Worm (Caenorhabditis elegans) whole organism, L2 larva: ENCODE measurements around the gene F02C12.2.

ENCODE experiments used
- C34F6.9 ChIP-seq: fragments of 150-350 bp; optimal IDR thresholded peaks from 2 replicates; lab custom pipeline; 2014; ENCODE audit warnings: missing biosample characterization, missing genetic modification characterization
- F13H6.1 ChIP-seq: sonication (generic microtip); optimal IDR thresholded peaks from 2 replicates; lab custom pipeline; 2016; ENCODE audit warnings: missing genetic modification characterization, missing compliant biosample characterization
- R02D3.7 ChIP-seq: fragments of 150-350 bp; optimal IDR thresholded peaks from 2 replicates; lab custom pipeline; 2014; ENCODE audit warnings: missing biosample characterization, missing genetic modification characterization
- Y55F3AM.14 ChIP-seq: fragments of 200-800 bp; sonication (Bioruptor generic); optimal IDR thresholded peaks from 2 replicates; lab custom pipeline; 2018; ENCODE audit warnings: mild to moderate bottlenecking, missing genetic modification characterization, missing compliant biosample characterization
- ZK546.5 ChIP-seq: sonication (generic microtip); optimal IDR thresholded peaks from 2 replicates; lab custom pipeline; 2017; ENCODE audit warnings: missing biosample characterization, missing genetic modification characterization
- alr-1 ChIP-seq: fragments of 150-350 bp; optimal IDR thresholded peaks from 2 replicates; lab custom pipeline; 2014; ENCODE audit warnings: missing biosample characterization, missing genetic modification characterization
- aly-2 ChIP-seq: fragments of 150-350 bp; optimal IDR thresholded peaks from 2 replicates; lab custom pipeline; 2014; ENCODE audit warnings: missing biosample characterization, missing genetic modification characterization
- ama-1 ChIP-seq: fragments of 150-350 bp; optimal IDR thresholded peaks from 2 replicates; lab custom pipeline; 2018; ENCODE audit warnings: inconsistent platforms
- blmp-1 ChIP-seq: sonication (generic microtip); optimal IDR thresholded peaks from 2 replicates; lab custom pipeline; 2017; ENCODE audit warnings: missing genetic modification characterization, mild to moderate bottlenecking, missing compliant biosample characterization, antibody characterized with exemption, moderate library complexity; ENCODE audit not compliant: insufficient read depth
- ceh-16 ChIP-seq: fragments of 150-350 bp; optimal IDR thresholded peaks from 2 replicates; lab custom pipeline; 2014; ENCODE audit warnings: missing biosample characterization, missing genetic modification characterization
- ceh-82 ChIP-seq: fragments of 150-350 bp; optimal IDR thresholded peaks from 2 replicates; lab custom pipeline; 2014; ENCODE audit warnings: missing biosample characterization, missing genetic modification characterization
- crh-2 ChIP-seq: sonication (generic microtip); optimal IDR thresholded peaks from 2 replicates; lab custom pipeline; 2017; ENCODE audit warnings: missing biosample characterization, missing genetic modification characterization
- dmd-4 ChIP-seq: sonication (generic microtip); optimal IDR thresholded peaks from 2 replicates; lab custom pipeline; 2017; ENCODE audit warnings: missing biosample characterization, missing genetic modification characterization
- egl-27 ChIP-seq: sonication (generic microtip); optimal IDR thresholded peaks from 3 replicates; lab custom pipeline; 2017; ENCODE audit warnings: missing biosample characterization, missing genetic modification reagents, missing genetic modification characterization
- elt-1 ChIP-seq: fragments of 150-350 bp; optimal IDR thresholded peaks from 2 replicates; lab custom pipeline; 2014; ENCODE audit warnings: missing biosample characterization, missing genetic modification characterization
- elt-3 ChIP-seq: sonication (generic microtip); optimal IDR thresholded peaks from 2 replicates; lab custom pipeline; 2017; ENCODE audit warnings: missing biosample characterization, missing genetic modification characterization
- fos-1 ChIP-seq: fragments of 150-350 bp; optimal IDR thresholded peaks from 2 replicates; lab custom pipeline; 2014; ENCODE audit warnings: missing biosample characterization, missing genetic modification characterization
- gmeb-1 ChIP-seq: fragments of 150-350 bp; optimal IDR thresholded peaks from 2 replicates; lab custom pipeline; 2014; ENCODE audit warnings: missing biosample characterization, missing genetic modification characterization
- lin-11 ChIP-seq: fragments of 150-350 bp; sonication (generic microtip); optimal IDR thresholded peaks from 2 replicates; lab custom pipeline; 2014; ENCODE audit warnings: missing biosample characterization, missing genetic modification characterization, inconsistent platforms, mixed read lengths
- lin-13 ChIP-seq: fragments of 150-350 bp; optimal IDR thresholded peaks from 2 replicates; lab custom pipeline; 2014; ENCODE audit warnings: missing biosample characterization, missing genetic modification reagents, missing genetic modification characterization
- lin-39 ChIP-seq: fragments of 150-350 bp; optimal IDR thresholded peaks from 2 replicates; lab custom pipeline; 2014; ENCODE audit warnings: missing biosample characterization, missing genetic modification reagents, missing genetic modification characterization
- lsy-2 ChIP-seq, 2 experiments: fragments of 150-350 bp in 1 of 2; sonication (generic microtip) in 1 of 2; optimal IDR thresholded peaks; 2 replicates each; lab custom pipeline; 2014 to 2017; ENCODE audit warnings: missing biosample characterization in 2 of 2, missing genetic modification characterization in 2 of 2
- mab-5 ChIP-seq: fragments of 150-350 bp; optimal IDR thresholded peaks from 2 replicates; lab custom pipeline; 2014; ENCODE audit warnings: missing biosample characterization, missing genetic modification characterization
- mbf-1 ChIP-seq: sonication (generic microtip); optimal IDR thresholded peaks from 2 replicates; lab custom pipeline; 2017; ENCODE audit warnings: missing biosample characterization, missing genetic modification characterization
- mdl-1 ChIP-seq, 2 experiments: fragments of 150-350 bp in 1 of 2; sonication (generic microtip) in 1 of 2; optimal IDR thresholded peaks; 2 replicates each; lab custom pipeline; 2017; ENCODE audit warnings: missing biosample characterization in 2 of 2, missing genetic modification characterization in 2 of 2
- nhr-10 ChIP-seq: sonication (generic microtip); optimal IDR thresholded peaks from 2 replicates; lab custom pipeline; 2017; ENCODE audit warnings: missing biosample characterization, missing genetic modification characterization
- nhr-11 ChIP-seq: fragments of 150-350 bp; optimal IDR thresholded peaks from 2 replicates; lab custom pipeline; 2014; ENCODE audit warnings: missing biosample characterization, missing genetic modification characterization
- nhr-12 ChIP-seq: fragments of 150-350 bp; optimal IDR thresholded peaks from 2 replicates; lab custom pipeline; 2014; ENCODE audit warnings: missing biosample characterization, missing genetic modification characterization
- nhr-129 ChIP-seq: fragments of 150-350 bp; optimal IDR thresholded peaks from 2 replicates; lab custom pipeline; 2014; ENCODE audit warnings: missing biosample characterization, missing genetic modification characterization
- nhr-21 ChIP-seq: fragments of 150-350 bp; optimal IDR thresholded peaks from 2 replicates; lab custom pipeline; 2014; ENCODE audit warnings: missing biosample characterization, missing genetic modification characterization
- nhr-23 ChIP-seq: fragments of 150-350 bp; optimal IDR thresholded peaks from 2 replicates; lab custom pipeline; 2014; ENCODE audit warnings: missing biosample characterization, missing genetic modification reagents, missing genetic modification characterization
- nhr-237 ChIP-seq: fragments of 150-350 bp; optimal IDR thresholded peaks from 2 replicates; lab custom pipeline; 2014; ENCODE audit warnings: missing biosample characterization, missing genetic modification characterization
- nhr-25 ChIP-seq: fragments of 150-350 bp; sonication (generic microtip); optimal IDR thresholded peaks from 3 replicates; lab custom pipeline; 2014; ENCODE audit warnings: missing biosample characterization, missing genetic modification characterization
- nhr-6 ChIP-seq: fragments of 150-350 bp; optimal IDR thresholded peaks from 2 replicates; lab custom pipeline; 2014; ENCODE audit warnings: missing biosample characterization, missing genetic modification characterization
- nhr-77 ChIP-seq: fragments of 150-350 bp; optimal IDR thresholded peaks from 2 replicates; lab custom pipeline; 2014; ENCODE audit warnings: missing biosample characterization, missing genetic modification characterization
- peb-1 ChIP-seq: fragments of 150-350 bp; optimal IDR thresholded peaks from 2 replicates; lab custom pipeline; 2014; ENCODE audit warnings: missing biosample characterization, missing genetic modification characterization
- sem-4 ChIP-seq: fragments of 150-350 bp; optimal IDR thresholded peaks from 2 replicates; lab custom pipeline; 2014; ENCODE audit warnings: missing biosample characterization, missing genetic modification reagents, missing genetic modification characterization
- skn-1 ChIP-seq: sonication (generic microtip); optimal IDR thresholded peaks from 2 replicates; lab custom pipeline; 2017; ENCODE audit warnings: missing biosample characterization, missing genetic modification characterization
- sma-3 ChIP-seq: sonication (generic microtip); optimal IDR thresholded peaks from 2 replicates; lab custom pipeline; 2016; ENCODE audit warnings: missing genetic modification reagents, missing genetic modification characterization, missing compliant biosample characterization
- sma-9 ChIP-seq, 2 experiments: fragments of 150-350 bp in 1 of 2; sonication (generic microtip) in 1 of 2; optimal IDR thresholded peaks; 2 replicates each; lab custom pipeline; 2014 to 2016; ENCODE audit warnings: missing genetic modification characterization in 2 of 2, mild to moderate bottlenecking in 1 of 2, missing biosample characterization in 1 of 2, missing compliant biosample characterization in 1 of 2, missing genetic modification reagents in 1 of 2, moderate library complexity in 1 of 2
- snpc-4 ChIP-seq: fragments of 150-350 bp; optimal IDR thresholded peaks from 2 replicates; lab custom pipeline; 2014; ENCODE audit warnings: missing biosample characterization, missing genetic modification characterization
- unc-39 ChIP-seq: fragments of 150-350 bp; optimal IDR thresholded peaks from 2 replicates; lab custom pipeline; 2014; ENCODE audit warnings: missing biosample characterization, missing genetic modification characterization
- unc-55 ChIP-seq: fragments of 150-350 bp; sonication (generic microtip); optimal IDR thresholded peaks from 3 replicates; lab custom pipeline; 2014; ENCODE audit warnings: missing biosample characterization, missing genetic modification reagents, missing genetic modification characterization
- unc-62 ChIP-seq: fragments of 150-350 bp; optimal IDR thresholded peaks from 2 replicates; lab custom pipeline; 2014; ENCODE audit warnings: missing biosample characterization, missing genetic modification reagents, missing genetic modification characterization
- zag-1 ChIP-seq: fragments of 150-350 bp; optimal IDR thresholded peaks from 2 replicates; lab custom pipeline; 2014; ENCODE audit warnings: missing biosample characterization, missing genetic modification characterization
- ztf-1 ChIP-seq: fragments of 200-800 bp; sonication (Bioruptor generic); conservative IDR thresholded peaks from 2 replicates; pipeline ENCODE4 v1.3.6; 2022; ENCODE audit warnings: missing genetic modification characterization, missing compliant biosample characterization
- ztf-11 ChIP-seq: sonication (generic microtip); optimal IDR thresholded peaks from 2 replicates; lab custom pipeline; 2017; ENCODE audit warnings: missing biosample characterization, missing genetic modification characterization
- ztf-4 ChIP-seq: fragments of 150-350 bp; optimal IDR thresholded peaks from 2 replicates; lab custom pipeline; 2014; ENCODE audit warnings: missing biosample characterization, missing genetic modification characterization

The F02C12.2 gene

ce11 chrX:13396550-13397023 lies 2.5 kb downstream of the F02C12.2 start, which contains the start of gene F02C12.3:
Gene F02C12.3, plus strand, starts transcription at chrX:13396973.
- TF ChIP-seq ama-1 (lab: Kevin White, UChicago) (no peak), skn-1 (tag; lab: Kevin White, UChicago) (no peak), snpc-4 (tag; lab: Kevin White, UChicago) (peak; percentile 38), zag-1 (no peak), aly-2 (tag; lab: Kevin White, UChicago) (no peak), nhr-129 (tag; lab: Kevin White, UChicago) (peak; percentile 63), ztf-11 (no peak), Y55F3AM.14 (GFP tag; lab: Kevin White, UChicago) (no peak), nhr-77 (tag; lab: Kevin White, UChicago) (no peak), egl-27 (tag; lab: Kevin White, UChicago) (peak; percentile 75), ZK546.5 (tag; lab: Kevin White, UChicago) (no peak), nhr-25 (tag; lab: Kevin White, UChicago) (peak; percentile 90), sma-3 (peak; percentile 89), lsy-2 (tag; optimal IDR thresholded peaks at IDR 0.05; lab: Kevin White, UChicago) (peak; percentile 74 to 91), elt-3 (tag; lab: Kevin White, UChicago) (no peak), ztf-1 (no peak), gmeb-1 (peak; percentile 81), fos-1 (tag; lab: Kevin White, UChicago) (peak; percentile 43), ceh-82 (tag; lab: Kevin White, UChicago) (peak; percentile 27), mdl-1 (tag; optimal IDR thresholded peaks at IDR 0.05; lab: Kevin White, UChicago) (peak; percentile 16 to 20), nhr-21 (tag; lab: Kevin White, UChicago) (peak; percentile 90), alr-1 (tag; lab: Kevin White, UChicago) (no peak), sma-9 (GFP tag; optimal IDR thresholded peaks at IDR 0.05; lab: Kevin White, UChicago) (peak; percentile 96), sma-9 (tag; optimal IDR thresholded peaks at IDR 0.05; lab: Kevin White, UChicago) (no peak), elt-1 (no peak), R02D3.7 (tag; lab: Kevin White, UChicago) (peak; percentile 92), unc-62 (GFP tag; lab: Kevin White, UChicago) (no peak), nhr-12 (tag; lab: Kevin White, UChicago) (peak; percentile 33), F13H6.1 (tag; lab: Kevin White, UChicago) (peak; percentile 89), ztf-4 (tag; lab: Kevin White, UChicago) (peak; percentile 74), sem-4 (tag; lab: Kevin White, UChicago) (peak; percentile 72), nhr-11 (tag; lab: Kevin White, UChicago) (no peak), nhr-237 (tag; lab: Kevin White, UChicago) (peak; percentile 10), blmp-1 (tag; lab: Kevin White, UChicago) (peak; percentile 36), lin-39 (no peak), dmd-4 (tag; lab: Kevin White, UChicago) (no peak), unc-39 (tag; lab: Kevin White, UChicago) (no peak), mbf-1 (no peak), ceh-16 (tag; lab: Kevin White, UChicago) (peak; percentile 46), C34F6.9 (peak; percentile 85), crh-2 (tag; lab: Kevin White, UChicago) (peak; percentile 88), lin-13 (peak; percentile 80), unc-55 (GFP tag; lab: Kevin White, UChicago) (peak; percentile 89), nhr-23 (tag; lab: Kevin White, UChicago) (no peak), mab-5 (tag; lab: Kevin White, UChicago) (peak; percentile 85), peb-1 (no peak), nhr-6 (peak; percentile 80), nhr-10 (tag; lab: Kevin White, UChicago) (no peak), lin-11 (tag; lab: Kevin White, UChicago) (peak; percentile 82)
